Worm (Caenorhabditis elegans): ENCODE measurements around the gene T27A8.3.
"Not testable (repeated sequence)": the region's sequence is repeated elsewhere in the genome, so short reads cannot be mapped to it uniquely, and the experiment has no call there.

Gene T27A8.3

DNA sequence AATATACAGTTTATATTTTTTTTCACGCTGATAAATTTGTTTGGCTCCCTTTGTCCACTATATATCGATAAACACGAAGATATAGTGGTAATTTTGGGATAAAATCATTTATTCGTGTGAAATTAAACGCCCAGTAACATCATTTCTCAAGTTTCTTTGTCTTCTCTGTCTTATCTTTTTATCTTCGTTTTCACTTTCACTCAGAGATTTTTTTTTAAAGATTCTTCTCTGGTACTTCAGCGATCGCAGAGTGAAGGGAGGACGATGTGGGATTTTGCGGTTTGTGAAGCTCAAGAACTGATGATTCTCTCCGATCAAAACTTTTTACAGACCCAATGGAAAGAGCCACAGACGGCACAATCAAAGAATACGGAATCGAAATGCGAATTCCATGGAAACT, at the start of gene T27A8.3:
Gene T27A8.3, plus strand, starts transcription at position 301 of the 400 bp plus-strand sequence.
- not testable (repeated sequence) for TF ChIP-seq lin-1 (GFP tag; IDR thresholded peaks at IDR 0.05); pha-4 (GFP tag; IDR thresholded peaks at IDR 0.05); pha-4 (tag; optimal IDR thresholded peaks at IDR 0.05); nhr-28 (tag; optimal IDR thresholded peaks at IDR 0.05)

DNA sequence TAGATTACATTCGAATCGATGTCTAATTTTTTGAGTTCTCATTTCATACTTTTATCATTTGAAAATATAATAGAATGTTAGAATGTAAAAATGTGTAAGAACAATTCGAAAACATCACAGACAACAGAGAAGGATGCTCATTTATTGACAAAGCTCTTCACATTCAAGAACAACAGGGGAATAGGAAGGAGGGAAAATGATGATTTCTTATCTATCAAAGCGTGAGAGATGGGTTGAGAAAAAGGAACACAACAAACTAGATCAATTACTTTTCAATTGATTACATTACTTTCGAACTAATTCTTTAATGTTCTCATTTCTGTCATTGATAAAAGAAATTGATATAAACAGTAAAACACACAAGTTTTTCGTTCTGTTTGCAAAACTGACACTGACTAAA, 45.7 kb upstream of the T27A8.3 start, which contains the start of the genes VB0395L.1 and nhx-1:
Gene VB0395L.1, minus strand, starts transcription at position 186 of the 400 bp plus-strand sequence.
Gene nhx-1, plus strand, starts transcription at position 326 of the 400 bp plus-strand sequence.
- TF ChIP-seq nhr-28 (tag; optimal IDR thresholded peaks at IDR 0.05) (peak; percentile 3), lin-29 (GFP tag; IDR thresholded peaks at IDR 0.05) (no peak), ctbp-1 (GFP tag; IDR thresholded peaks at IDR 0.05) (no peak), daf-16 (GFP tag; optimal IDR thresholded peaks at IDR 0.05) (no peak), daf-16 (tag; optimal IDR thresholded peaks at IDR 0.05) (peak; percentile 92), F26F4.8 (GFP tag; conservative IDR thresholded peaks at IDR 0.05) (no peak)

DNA sequence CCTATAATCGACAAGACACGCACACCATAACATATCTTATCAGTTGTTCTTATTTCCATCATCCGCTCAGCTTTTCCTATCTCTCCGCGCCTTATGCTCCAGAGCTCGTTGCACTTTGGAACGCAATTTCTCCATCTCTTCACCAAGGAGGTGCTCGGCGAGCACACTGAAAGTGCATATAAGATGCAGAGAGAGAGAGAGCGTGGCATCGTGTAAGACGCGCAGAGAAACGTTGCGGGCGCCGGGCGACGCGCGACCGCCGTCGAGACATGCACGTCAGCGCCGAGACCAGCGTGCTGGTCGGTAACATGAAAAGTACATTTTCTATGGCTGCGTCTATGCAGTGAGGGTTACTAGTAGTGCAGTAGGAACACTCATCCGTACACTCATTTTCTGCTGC, 37.9 kb upstream of the T27A8.3 start:
- TF ChIP-seq lin-13 (GFP tag; optimal IDR thresholded peaks at IDR 0.05) (peak; percentile 60), mdl-1 (tag; optimal IDR thresholded peaks at IDR 0.05) (peak; percentile 85 to 94), nhr-76 (tag; optimal IDR thresholded peaks at IDR 0.05) (no peak), nhr-41 (GFP tag; IDR thresholded peaks at IDR 0.05) (no peak), zfp-2 (tag; optimal IDR thresholded peaks at IDR 0.05) (no peak), nhr-28 (tag; optimal IDR thresholded peaks at IDR 0.05) (peak; percentile 89), skn-1 (tag; optimal IDR thresholded peaks at IDR 0.05) (no peak), snpc-1.2 (GFP tag; IDR thresholded peaks at IDR 0.05) (no peak), hif-1 (tag; optimal IDR thresholded peaks at IDR 0.05) (peak; percentile 29 to 94), mdt-29 (GFP tag; IDR thresholded peaks at IDR 0.05) (no peak), lsy-2 (tag; optimal IDR thresholded peaks at IDR 0.05) (peak; percentile 69 to 71), pqm-1 (tag; optimal IDR thresholded peaks at IDR 0.05) (peak; percentile 55), nhr-42 (GFP tag; IDR thresholded peaks at IDR 0.05) (0 out of 2 replicates have a peak, but pooled peaks have one; percentile 44), F49E8.2 (tag; optimal IDR thresholded peaks at IDR 0.05; ENCODE audit: borderline replicate concordance) (no peak), ceh-28 (tag; optimal IDR thresholded peaks at IDR 0.05) (no peak), nhr-48 (tag; optimal IDR thresholded peaks at IDR 0.05) (peak; percentile 91), fos-1 (tag; optimal IDR thresholded peaks at IDR 0.05) (no peak), dmd-6 (GFP tag; IDR thresholded peaks at IDR 0.05) (peak; percentile 90), rbr-2 (tag; optimal IDR thresholded peaks at IDR 0.05) (peak; percentile 80), mes-2 (tag; optimal IDR thresholded peaks at IDR 0.05; ENCODE audit: poor library complexity, severe bottlenecking) (peak; percentile 57), lin-29 (GFP tag; IDR thresholded peaks at IDR 0.05) (0 out of 2 replicates have a peak, but pooled peaks have one; percentile 29), daf-16 (GFP tag; optimal IDR thresholded peaks at IDR 0.05) (peak; percentile 57 to 64), daf-16 (tag; optimal IDR thresholded peaks at IDR 0.05) (peak; percentile 76), snpc-4 (tag; optimal IDR thresholded peaks at IDR 0.05) (no peak), cey-2 (tag; optimal IDR thresholded peaks at IDR 0.05; ENCODE audit: borderline replicate concordance, insufficient read depth) (no peak), ceh-20 (GFP tag; IDR thresholded peaks at IDR 0.05) (peak; percentile 75; the same call in 1 of the 2 replicates), ceh-82 (tag; optimal IDR thresholded peaks at IDR 0.05) (no peak), F10B5.3 (tag; optimal IDR thresholded peaks at IDR 0.05) (no peak), madf-9 (GFP tag; conservative IDR thresholded peaks at IDR 0.05) (0 out of 2 replicates have a peak, but pooled peaks have one; percentile 44), F37D6.2 (tag; optimal IDR thresholded peaks at IDR 0.05) (peak; percentile 65), egl-43 (GFP tag; IDR thresholded peaks at IDR 0.05) (no peak), hlh-30 (tag; optimal IDR thresholded peaks at IDR 0.05; ENCODE audit: insufficient read depth) (peak; percentile 81), Y5F2A.4 (GFP tag; optimal IDR thresholded peaks at IDR 0.05) (no peak), lin-15B (tag; optimal IDR thresholded peaks at IDR 0.05) (no peak), tra-1 (GFP tag; IDR thresholded peaks at IDR 0.05) (no peak), lin-1 (GFP tag; IDR thresholded peaks at IDR 0.05) (no peak), unc-39 (tag; optimal IDR thresholded peaks at IDR 0.05) (no peak), aly-2 (tag; optimal IDR thresholded peaks at IDR 0.05) (no peak), ZK546.5 (tag; optimal IDR thresholded peaks at IDR 0.05) (no peak), mxl-2 (GFP tag; conservative IDR thresholded peaks at IDR 0.05) (no peak), sdz-12 (GFP tag; optimal IDR thresholded peaks at IDR 0.05) (no peak), F44E2.7 (GFP tag; IDR thresholded peaks at IDR 0.05) (no peak)

Measured in whole organism, L4 larva.